Worm (Caenorhabditis elegans): ENCODE measurements around the gene lips-9.
A peak's percentile ranks its signal among the peaks of the same experiment; 100 is the strongest.

The lips-9 gene

DNA sequence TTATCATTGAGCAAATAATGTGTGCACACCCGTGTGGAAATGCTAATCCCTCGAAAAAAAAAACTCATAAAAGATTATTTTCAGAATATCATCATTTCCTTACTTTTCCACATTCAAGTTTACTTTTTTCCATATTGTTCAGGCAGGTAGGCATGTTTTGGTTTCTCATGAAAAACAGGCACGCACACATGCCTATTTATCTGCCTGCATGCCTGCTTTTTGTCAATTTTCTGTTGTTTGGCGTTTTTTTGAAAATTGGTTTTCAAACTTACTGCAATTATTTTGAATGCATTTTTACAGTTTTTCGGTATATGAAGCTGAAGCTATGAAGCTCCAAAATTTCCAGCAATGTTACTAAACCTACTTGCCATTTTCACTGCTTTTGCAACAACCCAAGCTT lies 37.2 kb downstream of the lips-9 start, which contains the start of gene clec-64:
TSS of gene clec-64 (plus strand) at position 301 of the 400 bp plus-strand sequence.
- TF ChIP-seq F55B11.4 (tag; optimal IDR thresholded peaks at IDR 0.05; ENCODE audit: borderline replicate concordance, insufficient read depth) (no peak), T26A5.8 (tag; optimal IDR thresholded peaks at IDR 0.05) (no peak)

DNA sequence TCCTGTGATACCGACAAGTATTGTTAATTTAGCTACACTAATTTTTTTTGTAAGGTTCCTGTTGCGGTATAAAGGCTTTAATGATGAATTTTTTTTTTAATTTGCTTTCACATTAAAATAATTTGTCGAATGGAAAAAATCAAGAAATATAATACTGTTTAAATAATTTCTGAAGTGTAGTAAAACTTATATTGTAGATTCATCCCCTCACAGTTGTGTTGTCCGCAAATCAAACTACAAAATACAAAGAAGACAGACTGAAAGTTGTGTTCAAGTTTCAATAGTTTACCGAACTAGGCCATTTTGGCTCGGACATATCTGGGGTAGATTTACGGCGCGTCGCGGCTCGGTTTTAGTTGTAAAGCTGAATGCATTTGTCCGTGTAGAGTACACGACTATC lies 37.8 kb downstream of the lips-9 start:
- TF ChIP-seq nhr-80 (tag; optimal IDR thresholded peaks at IDR 0.05) (no peak), lir-1 (GFP tag; conservative IDR thresholded peaks at IDR 0.05) (no peak), somi-1 (GFP tag; optimal IDR thresholded peaks at IDR 0.05) (no peak), snpc-3.4 (tag; optimal IDR thresholded peaks at IDR 0.05) (no peak), rcor-1 (GFP tag; IDR thresholded peaks at IDR 0.05) (no peak), ekl-4 (GFP tag; IDR thresholded peaks at IDR 0.05) (no peak), F22D6.2 (tag; optimal IDR thresholded peaks at IDR 0.05) (no peak), lin-26 (GFP tag; IDR thresholded peaks at IDR 0.05) (no peak), F49E8.2 (tag; optimal IDR thresholded peaks at IDR 0.05; ENCODE audit: insufficient read depth) (no peak)

DNA sequence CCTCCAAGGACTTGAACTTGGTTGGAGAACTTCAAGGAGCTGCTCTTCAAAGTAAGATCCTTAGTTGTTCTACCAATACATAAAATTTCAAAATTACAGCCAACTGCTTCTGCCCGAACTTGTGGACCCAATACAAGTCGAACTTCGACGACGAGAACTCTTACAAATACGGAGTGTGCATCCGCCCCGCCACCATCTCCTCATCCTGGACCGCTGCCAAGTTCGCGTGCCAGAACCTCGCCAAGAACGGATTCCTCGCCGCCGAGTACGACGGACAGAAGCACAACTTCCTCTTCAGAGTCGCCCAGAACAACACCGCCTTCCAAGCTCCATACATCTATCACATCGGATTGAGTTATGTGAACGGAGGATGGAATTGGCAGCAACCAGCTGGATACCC lies 38.5 kb downstream of the lips-9 start:
- TF ChIP-seq madf-3 (GFP tag; IDR thresholded peaks at IDR 0.05) = no peak
- peak; percentile 51; the same call in 1 of the 2 replicates for TF ChIP-seq zfh-2 (GFP tag; conservative IDR thresholded peaks at IDR 0.05)
- TF ChIP-seq mes-4 (tag; optimal IDR thresholded peaks at IDR 0.05) = no peak
- no peak for TF ChIP-seq sea-2 (GFP tag; IDR thresholded peaks at IDR 0.05)
- no peak for TF ChIP-seq T26A5.8 (tag; optimal IDR thresholded peaks at IDR 0.05)

DNA sequence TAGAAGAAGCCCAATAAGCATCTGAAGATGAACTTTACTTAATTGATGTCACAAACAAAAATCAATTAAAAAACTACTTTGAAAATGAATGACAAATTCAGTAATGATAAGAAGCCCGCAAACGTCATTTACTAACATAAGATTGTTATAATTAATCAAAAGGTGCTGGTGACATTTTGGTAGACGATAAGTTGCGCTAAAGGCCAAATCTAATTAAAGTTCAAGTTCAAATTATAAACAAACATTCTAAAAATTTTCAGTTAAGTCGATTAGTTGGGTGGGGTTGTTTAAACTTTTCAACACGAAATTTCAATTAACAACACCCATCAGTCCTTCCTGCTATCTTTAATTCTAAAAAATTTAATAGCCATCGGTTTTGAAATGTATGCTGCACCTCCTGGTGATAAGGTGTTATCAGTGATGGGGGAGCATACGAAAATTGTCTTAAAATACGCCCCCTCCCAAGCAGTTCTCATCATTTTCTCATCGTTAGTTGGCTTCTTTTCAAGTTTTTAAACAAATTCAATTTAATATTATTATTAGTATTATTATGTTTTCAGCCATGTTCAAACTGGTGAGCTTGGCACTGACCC lies 40.0 kb downstream of the lips-9 start, which contains the start of the genes clec-62 and clec-63:
TSS of gene clec-62 (minus strand) at position 51 of the 593 bp plus-strand sequence.
TSS of gene clec-63 (plus strand) at position 561 of the 593 bp plus-strand sequence.
- peak; percentile 70 for TF ChIP-seq nhr-80 (tag; optimal IDR thresholded peaks at IDR 0.05)
- TF ChIP-seq lsl-1 (GFP tag; optimal IDR thresholded peaks at IDR 0.05) = no peak
- no peak for TF ChIP-seq tbp1 (GFP tag; optimal IDR thresholded peaks at IDR 0.05)
- no peak for TF ChIP-seq hmg-20 (GFP tag; IDR thresholded peaks at IDR 0.05)
- TF ChIP-seq ama-1 (optimal IDR thresholded peaks at IDR 0.05) = no peak
- no peak for TF ChIP-seq ama-1 (GFP tag; optimal IDR thresholded peaks at IDR 0.05)
- no peak for TF ChIP-seq zim-3 (tag; optimal IDR thresholded peaks at IDR 0.05)
- TF ChIP-seq mxl-1 (tag; optimal IDR thresholded peaks at IDR 0.05) = no peak
- no peak for TF ChIP-seq F39B2.1 (GFP tag; IDR thresholded peaks at IDR 0.05)

DNA sequence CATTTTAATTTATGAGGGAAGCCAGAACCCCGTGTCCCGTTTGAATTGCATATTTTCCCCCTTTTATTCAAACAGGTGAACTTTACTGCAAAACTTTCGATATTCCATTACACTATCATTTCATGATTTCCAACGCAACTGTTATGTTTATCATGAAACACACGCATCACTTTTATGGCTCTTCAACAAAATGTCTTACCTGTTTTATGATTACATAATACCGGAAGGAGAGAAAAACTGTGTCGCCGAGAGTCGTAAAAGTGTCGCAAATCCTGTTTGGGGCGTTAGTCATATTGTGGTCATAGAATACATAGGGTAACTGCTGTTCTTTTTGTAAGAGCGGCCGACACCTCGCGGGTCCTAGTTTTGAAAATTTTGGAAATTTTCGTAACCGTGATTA lies 42.8 kb downstream of the lips-9 start:
- TF ChIP-seq nhr-80 (tag; optimal IDR thresholded peaks at IDR 0.05) = peak; percentile 39
- no peak for TF ChIP-seq snpc-4 (GFP tag; optimal IDR thresholded peaks at IDR 0.05)
- peak in 1 of 4 experiments; percentile 36 for TF ChIP-seq snpc-4 (tag; optimal IDR thresholded peaks at IDR 0.05)
- no peak for TF ChIP-seq aptf-2 (GFP tag; conservative IDR thresholded peaks at IDR 0.05)
- TF ChIP-seq unc-62 (GFP tag; optimal IDR thresholded peaks at IDR 0.05) = peak; percentile 1
- no peak for TF ChIP-seq ztf-28 (GFP tag; IDR thresholded peaks at IDR 0.05)
- TF ChIP-seq mxl-1 (tag; optimal IDR thresholded peaks at IDR 0.05) = no peak
- no peak for TF ChIP-seq fkh-3 (tag; optimal IDR thresholded peaks at IDR 0.05)
- no peak for TF ChIP-seq snpc-3.4 (tag; optimal IDR thresholded peaks at IDR 0.05)

DNA sequence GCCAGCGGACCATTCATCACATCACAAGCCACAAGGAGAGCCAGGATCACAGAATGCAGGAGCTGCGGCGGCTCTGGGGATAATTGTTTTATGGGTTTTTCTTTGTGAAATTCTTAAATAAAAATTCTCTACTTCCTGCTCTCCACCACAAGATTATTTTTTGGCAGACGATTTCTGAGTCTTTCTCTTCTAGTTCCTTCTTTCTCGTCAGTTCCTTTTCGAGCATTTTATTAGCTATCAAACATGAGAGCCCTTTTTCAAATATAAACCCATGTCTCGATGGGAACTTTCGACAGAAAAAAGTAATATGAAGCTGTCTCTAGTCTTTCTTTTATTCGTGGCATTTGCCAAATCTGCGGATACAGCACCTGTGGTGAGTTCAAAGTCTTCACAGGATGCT lies 46.7 kb downstream of the lips-9 start, which contains the start of gene F35C5.3:
TSS of gene F35C5.3 (plus strand) at position 301 of the 400 bp plus-strand sequence.
- TF ChIP-seq lir-1 (GFP tag; conservative IDR thresholded peaks at IDR 0.05) = no peak
- TF ChIP-seq B0336.3 (GFP tag; IDR thresholded peaks at IDR 0.05) = no peak
- no peak for TF ChIP-seq madf-10 (tag; optimal IDR thresholded peaks at IDR 0.05)
- TF ChIP-seq Y95B8A.8 (GFP tag; IDR thresholded peaks at IDR 0.05) = no peak
- no peak for TF ChIP-seq snpc-1.3 (tag; optimal IDR thresholded peaks at IDR 0.05; ENCODE audit: insufficient read depth)
